Worm (Caenorhabditis elegans) whole organism, midembryonic: ENCODE measurements around the gene fust-1.

Experiments used
- T22C8.4 ChIP-seq: fragments of 200-800 bp; sonication (Bioruptor generic); IDR thresholded peaks from 2 replicates; pipeline ENCODE4 v1.3.6; 2022; ENCODE audit warnings: missing genetic modification characterization, missing compliant biosample characterization
- cog-1 ChIP-seq: sonication (generic microtip); optimal IDR thresholded peaks from 2 replicates; lab custom pipeline; 2016; ENCODE audit warnings: missing genetic modification characterization, missing compliant biosample characterization
- flt-1 ChIP-seq: fragments of 200-800 bp; sonication (Bioruptor generic); IDR thresholded peaks from 2 replicates; pipeline ENCODE4 v1.3.6; 2022; ENCODE audit warnings: missing genetic modification characterization, missing compliant biosample characterization
- klf-2 ChIP-seq: fragments of 200-800 bp; sonication (Bioruptor generic); conservative IDR thresholded peaks from 2 replicates; pipeline ENCODE4 v1.3.6; 2022; ENCODE audit warnings: missing genetic modification reagents, missing genetic modification characterization, missing compliant biosample characterization
- med-1 ChIP-seq: sonication (generic microtip); optimal IDR thresholded peaks from 2 replicates; lab custom pipeline; 2017; ENCODE audit warnings: missing genetic modification characterization, mild to moderate bottlenecking, missing compliant biosample characterization, antibody characterized with exemption, missing genetic modification reagents; ENCODE audit not compliant: insufficient read depth
- ref-1 ChIP-seq: fragments of 200-800 bp; sonication (Bioruptor generic); conservative IDR thresholded peaks from 2 replicates; pipeline ENCODE4 v1.3.6; 2022; ENCODE audit warnings: missing genetic modification reagents, missing genetic modification characterization, missing compliant biosample characterization
- tab-1 ChIP-seq: fragments of 200-800 bp; sonication (Bioruptor generic); IDR thresholded peaks from 2 replicates; pipeline ENCODE4 v1.3.6; 2022; ENCODE audit warnings: missing genetic modification characterization, missing compliant biosample characterization
- ztf-23 ChIP-seq: fragments of 200-800 bp; sonication (Bioruptor generic); IDR thresholded peaks from 2 replicates; pipeline ENCODE4 v1.3.6; 2022; ENCODE audit warnings: missing genetic modification reagents, missing genetic modification characterization, missing compliant biosample characterization
- ztf-29 ChIP-seq: fragments of 200-800 bp; sonication (Bioruptor generic); IDR thresholded peaks from 2 replicates; pipeline ENCODE4 v1.3.6; 2022; ENCODE audit warnings: missing genetic modification reagents, missing genetic modification characterization, missing compliant biosample characterization

fust-1 gene

DNA sequence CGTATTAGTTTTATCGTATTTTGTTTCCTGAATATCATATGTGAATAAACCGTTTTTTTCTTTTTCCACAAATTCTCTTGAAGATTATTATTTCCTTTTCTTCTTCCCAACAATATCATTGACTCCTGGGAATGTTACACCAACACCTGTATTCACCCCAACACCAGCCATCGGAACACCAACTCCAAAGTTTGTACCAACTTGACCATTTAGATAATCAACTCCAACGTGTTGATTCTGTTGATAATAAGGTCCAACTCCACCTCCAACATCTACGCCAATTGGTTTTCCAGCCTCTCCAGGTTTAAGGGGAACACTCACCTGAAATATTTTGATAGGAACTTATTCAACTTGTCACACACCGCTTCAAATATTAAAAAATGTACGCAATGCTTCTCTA is 45.1 kb downstream of the fust-1 start:
- TF ChIP-seq T22C8.4 (no peak), tab-1 (no peak), flt-1 (GFP tag; lab: Robert Waterston, UW) (no peak), ztf-23 (GFP tag; lab: Robert Waterston, UW) (no peak), med-1 (GFP tag; lab: Kevin White, UChicago) (no peak), ref-1 (GFP tag; lab: Robert Waterston, UW) (no peak)

DNA sequence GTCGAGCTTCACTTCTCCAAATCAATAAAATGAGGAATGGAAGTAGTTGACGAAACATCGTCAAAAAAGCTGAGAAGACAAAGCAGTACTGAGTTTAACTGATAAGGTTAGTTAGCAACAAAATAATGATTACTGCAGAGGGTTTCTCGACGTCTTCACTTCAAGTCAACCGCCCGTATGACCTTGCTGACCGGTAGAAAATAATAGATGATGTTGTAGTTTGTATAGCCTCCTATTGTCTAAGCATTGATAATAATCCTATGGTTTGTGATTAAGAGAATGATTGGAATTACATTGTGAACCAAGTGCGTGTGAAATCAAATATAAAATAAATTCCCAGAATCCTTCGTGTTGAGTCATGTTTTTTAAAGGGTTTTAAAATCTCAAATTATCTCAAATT is 46.9 kb downstream of the fust-1 start, which contains the start of gene E04F6.6:
Gene E04F6.6, minus strand, starts transcription at position 258 of the 400 bp plus-strand sequence.
- TF ChIP-seq tab-1 (no peak), T22C8.4 (no peak), med-1 (GFP tag; lab: Kevin White, UChicago) (no peak), ztf-23 (GFP tag; lab: Robert Waterston, UW) (no peak), ref-1 (GFP tag; lab: Robert Waterston, UW) (no peak), flt-1 (GFP tag; lab: Robert Waterston, UW) (no peak), klf-2 (GFP tag; lab: Robert Waterston, UW) (no peak), cog-1 (tag; lab: Kevin White, UChicago) (no peak), ztf-29 (GFP tag; lab: Robert Waterston, UW) (no peak)

DNA sequence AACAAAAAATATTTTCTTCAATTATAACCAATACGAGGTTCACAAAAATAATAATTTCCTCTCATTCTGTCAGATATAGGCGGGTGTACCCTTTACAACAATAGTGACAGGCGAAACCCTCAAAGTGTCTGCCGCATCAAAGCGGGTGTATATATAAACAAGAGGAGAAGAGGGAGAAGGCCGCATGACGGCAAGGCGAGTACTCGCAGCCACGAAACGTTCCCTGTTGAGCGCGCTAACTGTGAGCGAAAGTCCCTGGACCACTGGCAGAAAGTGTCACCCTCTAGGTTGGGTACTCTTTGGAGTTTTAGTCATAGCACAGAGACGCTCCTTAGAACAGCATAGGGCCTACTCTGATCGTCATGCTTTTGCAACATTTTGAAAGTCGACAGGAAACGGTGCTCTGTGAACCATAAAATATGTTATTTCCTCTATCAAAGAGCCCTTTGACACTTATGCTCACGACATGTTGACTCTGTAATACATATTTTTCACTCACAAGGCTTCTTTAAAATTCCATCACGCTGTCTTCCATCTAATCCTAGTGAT is 47.7 kb downstream of the fust-1 start, which contains the start of gene pcrg-1:
Gene pcrg-1, plus strand, starts transcription at position 499 of the 549 bp plus-strand sequence.
- TF ChIP-seq ztf-29 (GFP tag; lab: Robert Waterston, UW), result peak; percentile 85
- peak; percentile 94 for TF ChIP-seq ztf-23 (GFP tag; lab: Robert Waterston, UW)
- peak; percentile 92 for TF ChIP-seq T22C8.4
- TF ChIP-seq med-1 (GFP tag; lab: Kevin White, UChicago), result peak; percentile 61
- TF ChIP-seq flt-1 (GFP tag; lab: Robert Waterston, UW), result peak; percentile 95
- peak; percentile 86 for TF ChIP-seq klf-2 (GFP tag; lab: Robert Waterston, UW)
- TF ChIP-seq ref-1 (GFP tag; lab: Robert Waterston, UW), result peak; percentile 82
- peak; percentile 74 for TF ChIP-seq cog-1 (tag; lab: Kevin White, UChicago)
- peak; percentile 96 for TF ChIP-seq tab-1

- TF ChIP-seq ztf-23 (GFP tag; lab: Robert Waterston, UW) (no peak), cog-1 (tag; lab: Kevin White, UChicago) (no peak), klf-2 (GFP tag; lab: Robert Waterston, UW) (no peak), T22C8.4 (no peak), ztf-29 (GFP tag; lab: Robert Waterston, UW) (no peak), flt-1 (GFP tag; lab: Robert Waterston, UW) (no peak), med-1 (GFP tag; lab: Kevin White, UChicago) (no peak)
Measured at ce11 chrII:7203110-7203509, 50.7 kb downstream of the fust-1 start, which contains the start of gene srd-56. TSS of gene srd-56 (minus strand) at chrII:7203210.

DNA sequence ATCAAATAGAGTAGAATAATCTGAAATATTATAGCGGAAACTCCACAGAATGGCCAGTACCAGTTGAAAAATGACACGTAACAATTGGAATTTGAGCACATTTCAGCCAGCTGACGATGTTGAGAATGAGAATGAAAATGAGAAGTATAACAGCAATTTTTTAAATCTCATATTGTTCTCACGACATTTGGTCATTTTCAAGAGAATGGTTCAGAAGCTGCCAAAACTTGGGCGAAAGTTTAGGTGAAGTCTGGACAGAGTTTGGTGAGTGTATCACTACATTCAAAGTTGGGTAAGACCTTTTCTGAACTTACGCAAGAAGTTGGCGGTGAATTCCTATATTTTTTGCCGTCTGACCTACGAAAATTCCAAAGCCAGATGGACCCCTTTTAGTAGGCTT is 52.6 kb downstream of the fust-1 start, which contains the start of gene srd-58:
Gene srd-58, minus strand, starts transcription at position 101 of the 400 bp plus-strand sequence.
- TF ChIP-seq T22C8.4 (no peak), med-1 (GFP tag; lab: Kevin White, UChicago) (no peak), cog-1 (tag; lab: Kevin White, UChicago) (no peak), flt-1 (GFP tag; lab: Robert Waterston, UW) (no peak), ztf-29 (GFP tag; lab: Robert Waterston, UW) (no peak), ztf-23 (GFP tag; lab: Robert Waterston, UW) (no peak)
